Worm (Caenorhabditis elegans) whole organism, young adult: ENCODE measurements around the gene cest-28.

Experiments used
- K11D2.4 ChIP-seq: fragments of 200-800 bp; sonication (Bioruptor generic); IDR thresholded peaks from 2 replicates; pipeline ENCODE4 v1.3.6; 2022; ENCODE audit warnings: missing genetic modification reagents, missing genetic modification characterization, missing compliant biosample characterization
- ZK185.1 ChIP-seq: sonication (generic microtip); optimal IDR thresholded peaks from 2 replicates; lab custom pipeline; 2016; ENCODE audit warnings: mild to moderate bottlenecking, missing genetic modification characterization, missing compliant biosample characterization; ENCODE audit not compliant: poor library complexity, severe bottlenecking
- ama-1 ChIP-seq, 3 experiments: fragments of 150-350 bp in 1 of 3; sonication (generic microtip) in 2 of 3; optimal IDR thresholded peaks; 2 replicates each; lab custom pipeline; 2014 to 2018; ENCODE audit warnings: missing biosample characterization in 2 of 3, missing genetic modification characterization in 2 of 3, missing genetic modification reagents in 2 of 3
- attf-5 ChIP-seq: fragments of 200-800 bp; sonication (Bioruptor generic); optimal IDR thresholded peaks from 2 replicates; lab custom pipeline; 2018; ENCODE audit warnings: mild to moderate bottlenecking, missing genetic modification characterization, missing compliant biosample characterization
- ceh-100 ChIP-seq: fragments of 200-800 bp; sonication (Bioruptor generic); IDR thresholded peaks from 2 replicates; pipeline ENCODE4 v1.3.6; 2022; ENCODE audit warnings: missing genetic modification reagents, missing genetic modification characterization, missing compliant biosample characterization
- ceh-27 ChIP-seq: fragments of 200-800 bp; sonication (Bioruptor generic); optimal IDR thresholded peaks from 2 replicates; lab custom pipeline; 2018; ENCODE audit warnings: mild to moderate bottlenecking, missing genetic modification characterization, moderate library complexity, missing compliant biosample characterization
- ceh-40 ChIP-seq: fragments of 200-800 bp; sonication (Bioruptor generic); IDR thresholded peaks from 2 replicates; pipeline ENCODE4 v1.3.6; 2022; ENCODE audit warnings: missing genetic modification characterization, missing compliant biosample characterization
- ceh-91 ChIP-seq: fragments of 200-800 bp; sonication (Bioruptor generic); IDR thresholded peaks from 2 replicates; pipeline ENCODE4 v1.3.6; 2022; ENCODE audit warnings: missing genetic modification reagents, missing genetic modification characterization, missing compliant biosample characterization
- dox-1 ChIP-seq: fragments of 200-800 bp; sonication (Bioruptor generic); IDR thresholded peaks from 2 replicates; pipeline ENCODE4 v1.3.6; 2022; ENCODE audit warnings: missing genetic modification reagents, missing genetic modification characterization, missing compliant biosample characterization
- egrh-3 ChIP-seq: fragments of 200-800 bp; sonication (Bioruptor generic); IDR thresholded peaks from 2 replicates; pipeline ENCODE4 v1.3.6; 2022; ENCODE audit warnings: missing genetic modification reagents, missing genetic modification characterization, missing compliant biosample characterization
- ets-4 ChIP-seq: fragments of 200-800 bp; sonication (Bioruptor generic); optimal IDR thresholded peaks from 2 replicates; lab custom pipeline; 2018; ENCODE audit warnings: mild to moderate bottlenecking, missing genetic modification characterization, missing compliant biosample characterization
- hmg-1.2 ChIP-seq: fragments of 200-800 bp; sonication (Bioruptor generic); IDR thresholded peaks from 2 replicates; pipeline ENCODE4 v1.3.6; 2022; ENCODE audit warnings: missing genetic modification reagents, missing genetic modification characterization, missing compliant biosample characterization
- hsf-1 ChIP-seq: fragments of 200-800 bp; sonication (Bioruptor generic); IDR thresholded peaks from 2 replicates; pipeline ENCODE4 v1.3.6; 2022; ENCODE audit warnings: missing genetic modification reagents, missing genetic modification characterization, missing compliant biosample characterization
- lin-35 ChIP-seq, 3 experiments: fragments of 150-350 bp in 2 of 3; sonication (generic microtip) in 1 of 3; optimal IDR thresholded peaks; 2 replicates each; lab custom pipeline; 2014 to 2018; ENCODE audit warnings: missing biosample characterization in 3 of 3, missing genetic modification characterization in 3 of 3, missing genetic modification reagents in 3 of 3
- madf-8 ChIP-seq: fragments of 200-800 bp; sonication (Bioruptor generic); conservative IDR thresholded peaks from 2 replicates; pipeline ENCODE4 v1.3.6; 2022; ENCODE audit warnings: missing genetic modification reagents, missing genetic modification characterization, missing compliant biosample characterization
- nhr-80 ChIP-seq: sonication (generic microtip); optimal IDR thresholded peaks from 2 replicates; lab custom pipeline; 2016; ENCODE audit warnings: missing genetic modification characterization, missing compliant biosample characterization
- rec-8 ChIP-seq, 2 experiments: sonication (generic microtip); optimal IDR thresholded peaks; 2 replicates each; lab custom pipeline; 2016; ENCODE audit warnings: mild to moderate bottlenecking in 2 of 2, missing genetic modification characterization in 2 of 2, missing genetic modification reagents in 2 of 2, missing genotype in 2 of 2, missing biosample characterization in 1 of 2, missing compliant biosample characterization in 1 of 2, moderate library complexity in 1 of 2
- repo-1 ChIP-seq: sonication (generic microtip); optimal IDR thresholded peaks from 2 replicates; lab custom pipeline; 2017; ENCODE audit warnings: mild to moderate bottlenecking, missing genetic modification characterization, missing compliant biosample characterization
- rpc-1 ChIP-seq, 2 experiments: fragments of 150-350 bp in 1 of 2; sonication (generic microtip) in 1 of 2; optimal IDR thresholded peaks; 2 replicates each; lab custom pipeline; 2014 to 2018; ENCODE audit warnings: missing biosample characterization in 1 of 2, missing genetic modification characterization in 1 of 2, missing genetic modification reagents in 1 of 2, missing genotype in 1 of 2
- sdz-38 ChIP-seq: sonication (generic microtip); optimal IDR thresholded peaks from 2 replicates; lab custom pipeline; 2016; ENCODE audit warnings: missing genotype, missing genetic modification characterization, missing compliant biosample characterization
- sea-2 ChIP-seq: fragments of 200-800 bp; sonication (Bioruptor generic); IDR thresholded peaks from 2 replicates; pipeline ENCODE4 v1.3.6; 2022; ENCODE audit warnings: missing genetic modification characterization, missing compliant biosample characterization
- snpc-4 ChIP-seq, 5 experiments: fragments of 150-350 bp in 1 of 5; sonication (generic microtip) in 4 of 5; optimal IDR thresholded peaks; 2 replicates each; lab custom pipeline; 2014 to 2018; ENCODE audit warnings: missing genetic modification characterization in 5 of 5, missing biosample characterization in 3 of 5, antibody characterized with exemption in 2 of 5, mild to moderate bottlenecking in 2 of 5, missing compliant biosample characterization in 2 of 5, missing genotype in 2 of 5, moderate library complexity in 2 of 5, missing genetic modification reagents in 1 of 5
- tlf-1 ChIP-seq: fragments of 200-800 bp; sonication (Bioruptor generic); optimal IDR thresholded peaks from 2 replicates; lab custom pipeline; 2018; ENCODE audit warnings: mild to moderate bottlenecking, missing genetic modification characterization, missing compliant biosample characterization
- zfh-2 ChIP-seq: fragments of 200-800 bp; sonication (Bioruptor generic); conservative IDR thresholded peaks from 2 replicates; pipeline ENCODE4 v1.3.6; 2022; ENCODE audit warnings: missing genetic modification reagents, missing genetic modification characterization, missing compliant biosample characterization
- ztf-22 ChIP-seq: fragments of 200-800 bp; sonication (Bioruptor generic); optimal IDR thresholded peaks from 2 replicates; lab custom pipeline; 2018; ENCODE audit warnings: mild to moderate bottlenecking, missing genetic modification characterization, moderate library complexity, missing compliant biosample characterization

cest-28 gene

DNA sequence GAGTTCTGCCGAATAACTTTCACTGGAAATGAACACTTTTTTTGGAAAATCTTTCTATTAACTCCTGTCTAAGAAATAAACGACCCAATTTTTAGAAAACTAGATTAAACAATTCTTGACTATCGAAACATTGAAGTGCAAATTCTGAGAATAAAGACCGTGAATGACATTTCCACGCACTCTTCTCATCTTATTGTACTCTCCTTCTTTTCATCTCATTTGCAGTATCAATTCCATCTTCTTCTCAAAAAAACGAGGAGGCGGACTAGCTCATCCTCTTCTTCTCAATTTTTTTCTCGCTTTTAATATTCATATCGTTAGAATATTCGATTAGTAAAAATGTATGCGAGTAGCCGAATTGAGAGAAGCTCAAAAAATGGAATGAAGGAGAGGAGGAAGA lies 8.0 kb upstream of the cest-28 start:
- TF ChIP-seq hsf-1 (0 out of 2 replicates have a peak, but pooled peaks have one; percentile 25), repo-1 (tag; lab: Kevin White, UChicago) (peak; percentile 23), zfh-2 (GFP tag; lab: Robert Waterston, UW) (no peak)

DNA sequence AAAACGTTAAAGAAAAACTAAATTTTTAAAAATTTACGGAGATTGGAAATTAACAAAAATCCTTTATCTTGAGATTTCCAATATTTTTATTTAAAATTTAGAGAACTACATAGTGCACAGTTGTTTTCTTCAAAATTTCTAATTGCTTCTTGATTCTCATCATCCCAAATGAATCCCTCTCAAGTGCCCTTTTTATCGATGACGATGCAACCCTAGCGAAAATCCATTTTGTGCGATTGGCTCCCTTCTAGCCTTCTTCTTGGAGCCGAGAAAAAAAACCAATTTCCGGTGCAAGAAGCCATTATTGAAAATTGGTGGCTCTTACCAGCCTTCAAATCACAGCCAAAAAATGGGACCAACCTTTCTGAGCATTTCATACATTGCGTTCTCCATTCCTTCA lies 7.1 kb upstream of the cest-28 start:
- TF ChIP-seq hmg-1.2 (GFP tag; lab: Robert Waterston, UW) (0 out of 2 replicates have a peak, but pooled peaks have one; percentile 16), rpc-1 (optimal IDR thresholded peaks at IDR 0.05; lab: Kevin White, UChicago) (no peak), rpc-1 (tag; optimal IDR thresholded peaks at IDR 0.05; lab: Kevin White, UChicago) (no peak), tlf-1 (GFP tag; lab: Kevin White, UChicago) (no peak), ama-1 (optimal IDR thresholded peaks at IDR 0.05; lab: Kevin White, UChicago) (no peak), ama-1 (GFP tag; optimal IDR thresholded peaks at IDR 0.05; lab: Kevin White, UChicago) (no peak)

DNA sequence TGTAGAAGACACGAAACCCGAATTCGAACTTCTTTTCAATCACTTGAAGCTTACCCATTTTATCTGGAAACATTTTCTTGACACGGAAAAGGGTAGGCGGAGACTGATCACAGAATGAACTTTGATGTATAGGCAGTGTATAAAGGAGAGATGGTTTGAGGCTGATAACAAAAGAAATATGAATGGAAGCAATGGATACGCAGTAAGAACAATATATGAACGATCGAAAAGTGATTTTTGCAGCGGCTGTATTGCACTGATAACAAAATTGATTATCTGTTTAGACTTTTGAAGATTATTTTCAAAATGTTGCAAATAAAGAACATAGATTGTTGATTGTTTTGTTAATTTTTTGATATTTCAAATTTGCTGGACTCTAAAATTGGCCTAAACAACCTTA lies 3.9 kb upstream of the cest-28 start, which contains the start of gene pmp-5:
Gene pmp-5 (minus strand): TSS at position 63 of the 400 bp plus-strand sequence.
- TF ChIP-seq snpc-4 (GFP tag; optimal IDR thresholded peaks at IDR 0.05; lab: Kevin White, UChicago): no peak
- no peak for TF ChIP-seq snpc-4 (tag; optimal IDR thresholded peaks at IDR 0.05; lab: Kevin White, UChicago)
- peak; percentile 38 for TF ChIP-seq ztf-22 (GFP tag; lab: Kevin White, UChicago)
- TF ChIP-seq sdz-38 (tag; lab: Kevin White, UChicago): no peak
- peak; percentile 19; the same call in 1 of the 2 replicates for TF ChIP-seq dox-1 (GFP tag; lab: Robert Waterston, UW)
- no peak for TF ChIP-seq egrh-3
- no peak for TF ChIP-seq ceh-40
- TF ChIP-seq nhr-80 (tag; lab: Kevin White, UChicago): peak; percentile 82
- TF ChIP-seq ZK185.1 (tag; lab: Kevin White, UChicago): no peak

DNA sequence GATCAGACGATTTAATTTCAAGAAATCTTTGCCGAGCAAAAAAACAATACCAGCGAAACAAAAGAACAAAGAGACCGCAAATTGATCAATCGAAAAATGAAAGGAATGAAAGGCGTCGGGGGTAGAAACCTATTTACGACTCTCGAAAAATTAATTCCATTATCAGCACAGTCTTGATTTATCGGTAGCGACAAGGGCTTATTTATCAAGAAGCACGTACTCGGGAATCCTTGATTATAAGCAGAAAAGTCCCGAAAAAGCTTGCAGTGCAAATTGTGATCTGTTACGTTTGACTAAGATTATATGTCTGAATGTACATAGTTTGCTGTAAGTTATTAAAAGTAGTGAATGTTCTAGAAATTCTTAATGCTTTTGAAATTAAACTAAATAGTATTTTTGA lies 3.1 kb upstream of the cest-28 start:
- TF ChIP-seq nhr-80 (tag; lab: Kevin White, UChicago) (peak; percentile 33), attf-5 (GFP tag; lab: Kevin White, UChicago) (no peak)

DNA sequence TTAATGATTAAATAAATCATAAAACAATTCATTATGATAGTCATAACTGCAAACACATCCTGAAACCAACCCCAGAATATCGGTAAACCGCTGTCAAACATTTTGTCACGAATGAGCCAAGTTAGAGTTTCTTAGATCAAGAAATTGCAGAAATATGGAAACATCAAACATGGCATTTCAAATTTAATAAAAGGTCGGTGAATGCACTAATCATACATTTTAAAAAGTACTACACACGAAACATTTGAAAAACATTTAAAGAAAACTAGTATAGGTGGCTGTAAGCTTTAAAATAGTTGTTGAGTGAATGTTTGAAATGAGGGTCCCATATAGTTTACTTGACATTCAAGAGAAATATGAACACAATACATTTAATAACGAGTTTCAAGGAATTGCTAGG lies 879 bp upstream of the cest-28 start, which contains the start of gene str-180:
Gene str-180 (minus strand): TSS at position 101 of the 400 bp plus-strand sequence.
- no peak for TF ChIP-seq K11D2.4 (GFP tag; lab: Robert Waterston, UW)
- TF ChIP-seq ets-4: no peak
- TF ChIP-seq ceh-100: no peak
- TF ChIP-seq hmg-1.2 (GFP tag; lab: Robert Waterston, UW): no peak
- no peak for TF ChIP-seq sea-2 (GFP tag; lab: Robert Waterston, UW)
- no peak for TF ChIP-seq madf-8 (GFP tag; lab: Robert Waterston, UW)
- no peak for TF ChIP-seq hsf-1
- no peak for TF ChIP-seq lin-35 (GFP tag; optimal IDR thresholded peaks at IDR 0.05; lab: Kevin White, UChicago)
- no peak for TF ChIP-seq ceh-91
- no peak for TF ChIP-seq ceh-27
- TF ChIP-seq, all 124 proteins: peak for 0

DNA sequence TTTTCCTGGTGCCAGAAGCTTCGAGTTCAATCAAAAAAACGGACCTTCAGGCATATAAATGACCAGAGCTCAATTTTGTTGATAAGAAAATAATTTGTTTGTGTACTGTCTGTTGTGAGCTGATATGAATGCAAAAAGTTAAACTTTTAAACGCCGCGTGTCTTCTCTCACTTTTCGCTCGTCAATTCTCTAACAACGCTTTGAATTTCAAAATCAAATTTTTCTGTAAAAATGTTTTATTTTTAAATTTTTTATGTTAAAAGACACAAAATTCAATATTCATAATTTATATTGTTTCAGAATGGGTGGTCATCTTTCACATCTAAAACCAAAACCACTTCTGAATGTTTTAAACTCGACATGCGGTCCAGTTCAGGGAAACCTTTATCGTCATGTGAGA lies 4.3 kb downstream of the cest-28 start, which contains the start of gene cest-31:
Gene cest-31 (plus strand): TSS at position 301 of the 400 bp plus-strand sequence.
- TF ChIP-seq rec-8 (tag; optimal IDR thresholded peaks at IDR 0.05; lab: Kevin White, UChicago) (no peak), repo-1 (tag; lab: Kevin White, UChicago) (no peak)
